Fruit fly (Drosophila melanogaster): ENCODE results near the gene GstO1.

Gene GstO1

DNA sequence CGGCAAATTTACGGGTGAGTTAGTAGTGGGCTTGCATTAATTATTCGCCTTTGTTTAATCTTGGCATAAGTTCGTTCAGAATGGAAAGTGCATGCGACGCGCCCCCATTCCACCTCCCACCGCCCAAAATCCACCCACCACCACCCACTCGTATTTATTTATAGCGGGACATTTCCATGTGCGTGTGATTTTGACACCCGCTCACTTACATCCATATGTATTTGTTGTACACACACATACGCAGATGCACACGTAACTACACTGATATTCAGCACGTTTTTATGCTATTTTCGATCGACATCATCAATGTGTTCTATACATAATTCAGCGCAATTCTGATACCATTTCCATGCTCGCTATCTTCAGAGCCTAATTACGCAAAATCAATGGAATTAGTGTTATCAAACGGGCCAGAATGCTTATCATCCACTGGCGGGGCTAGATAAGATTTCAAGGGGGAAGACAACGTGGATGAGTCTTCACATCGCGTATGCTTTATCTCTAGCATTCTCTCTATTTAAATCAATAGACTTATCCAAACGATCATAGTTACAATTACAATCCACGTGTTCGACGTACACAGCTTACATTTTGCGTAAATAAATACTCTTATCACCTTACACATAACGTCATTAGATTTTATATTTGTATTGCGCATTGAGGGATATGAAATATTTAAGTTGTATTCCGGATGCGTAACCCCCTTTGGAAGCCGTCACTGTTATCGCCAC is 1.2 kb upstream of the GstO1 start (continued):
- peak; percentile 38 for TF ChIP-seq CG15269 (tag; optimal IDR thresholded peaks at IDR 0.05)
- TF ChIP-seq ham (GFP tag; IDR thresholded peaks at IDR 0.05) = no peak
- TF ChIP-seq CG14441 (GFP tag; IDR thresholded peaks at IDR 0.05) = 0 out of 2 replicates have a peak, but pooled peaks have one; percentile 6
- peak; percentile 32; the same call in 1 of the 3 replicates for TF ChIP-seq so (GFP tag; IDR thresholded peaks at IDR 0.05)
- peak; percentile 30; the same call in 1 of the 2 replicates for TF ChIP-seq al (GFP tag; IDR thresholded peaks at IDR 0.05)
- TF ChIP-seq CG11695 (GFP tag; IDR thresholded peaks at IDR 0.05) = peak; percentile 63; the same call in 2 of the 3 replicates
- TF ChIP-seq CG10543 (GFP tag; optimal IDR thresholded peaks at IDR 0.05) = peak; percentile 66
- peak; percentile 22 for TF ChIP-seq org-1 (GFP tag; optimal IDR thresholded peaks at IDR 0.05)
- peak; percentile 33 for TF ChIP-seq Hsf (GFP tag; optimal IDR thresholded peaks at IDR 0.05)
- TF ChIP-seq lola (GFP tag; optimal IDR thresholded peaks at IDR 0.05) = peak in 1 of 3 experiments; percentile 23
- TF ChIP-seq CG9727 (GFP tag; optimal IDR thresholded peaks at IDR 0.05) = peak; percentile 45
- peak; percentile 27 for TF ChIP-seq CG6854 (GFP tag; optimal IDR thresholded peaks at IDR 0.05)
- peak; percentile 22 for TF ChIP-seq caup (GFP tag; optimal IDR thresholded peaks at IDR 0.05; ENCODE audit: severe bottlenecking)
- peak; percentile 19 for TF ChIP-seq repo (GFP tag; optimal IDR thresholded peaks at IDR 0.05)
- TF ChIP-seq phol (tag; optimal IDR thresholded peaks at IDR 0.05) = peak; percentile 8
- TF ChIP-seq Usf (GFP tag; optimal IDR thresholded peaks at IDR 0.05) = peak; percentile 40
- no peak for TF ChIP-seq CG31365 (tag; optimal IDR thresholded peaks at IDR 0.05)
- peak; percentile 29 for TF ChIP-seq CG13775 (GFP tag; optimal IDR thresholded peaks at IDR 0.05)
- TF ChIP-seq CG4328 (GFP tag; optimal IDR thresholded peaks at IDR 0.05) = peak; percentile 28
- TF ChIP-seq CG10267 (tag; optimal IDR thresholded peaks at IDR 0.05) = peak; percentile 24
- TF ChIP-seq cwo (GFP tag; optimal IDR thresholded peaks at IDR 0.05) = peak; percentile 64
- peak; percentile 17 for TF ChIP-seq CG6813 (GFP tag; optimal IDR thresholded peaks at IDR 0.05)
- peak; percentile 56 for TF ChIP-seq HmgZ (tag; optimal IDR thresholded peaks at IDR 0.05)
- no peak for TF ChIP-seq sisA (GFP tag; IDR thresholded peaks at IDR 0.05)
- no peak for TF ChIP-seq CG33213 (GFP tag; optimal IDR thresholded peaks at IDR 0.05)
- TF ChIP-seq zfh1 (GFP tag; IDR thresholded peaks at IDR 0.05) = no peak
- TF ChIP-seq CG10565 (GFP tag; optimal IDR thresholded peaks at IDR 0.05) = no peak
- TF ChIP-seq D19B (GFP tag; optimal IDR thresholded peaks at IDR 0.05) = peak; percentile 54
- peak; percentile 24 for TF ChIP-seq Xbp1 (GFP tag; optimal IDR thresholded peaks at IDR 0.05)
- TF ChIP-seq CG11093 (GFP tag; IDR thresholded peaks at IDR 0.05) = no peak
- TF ChIP-seq CG16815 (GFP tag; optimal IDR thresholded peaks at IDR 0.05) = peak; percentile 35
- 0 out of 4 replicates have a peak, but pooled peaks have one; percentile 7 for TF ChIP-seq chinmo (GFP tag; IDR thresholded peaks at IDR 0.05; ENCODE audit: partially characterized antibody)
- TF ChIP-seq NfI (GFP tag; optimal IDR thresholded peaks at IDR 0.05) = peak; percentile 13
- TF ChIP-seq CG12071 (GFP tag; optimal IDR thresholded peaks at IDR 0.05) = peak; percentile 30
- TF ChIP-seq D (optimal IDR thresholded peaks at IDR 0.05) = no peak
- TF ChIP-seq D (GFP tag; optimal IDR thresholded peaks at IDR 0.05) = no peak
- no peak for TF ChIP-seq gt (GFP tag; IDR thresholded peaks at IDR 0.05)
- peak; percentile 54 for TF ChIP-seq CG10209 (GFP tag; optimal IDR thresholded peaks at IDR 0.05)
- TF ChIP-seq row (GFP tag; IDR thresholded peaks at IDR 0.05) = peak; percentile 44; the same call in 2 of the 3 replicates
- TF ChIP-seq CG2875 (GFP tag; optimal IDR thresholded peaks at IDR 0.05) = peak; percentile 25
- TF ChIP-seq CG7963 (GFP tag; IDR thresholded peaks at IDR 0.05; ENCODE audit: partially characterized antibody) = no peak
- peak; percentile 23 for TF ChIP-seq kay (GFP tag; optimal IDR thresholded peaks at IDR 0.05)
- peak; percentile 5 for TF ChIP-seq CG15479 (GFP tag; optimal IDR thresholded peaks at IDR 0.05)
- no peak for TF ChIP-seq tin (GFP tag; optimal IDR thresholded peaks at IDR 0.05)
- TF ChIP-seq CG6765 (GFP tag; optimal IDR thresholded peaks at IDR 0.05) = peak; percentile 87
- no peak for TF ChIP-seq CG9609 (GFP tag; optimal IDR thresholded peaks at IDR 0.05)
- TF ChIP-seq pan (optimal IDR thresholded peaks at IDR 0.05) = no peak
- peak in 1 of 2 experiments; percentile 24 for TF ChIP-seq pan (GFP tag; optimal IDR thresholded peaks at IDR 0.05 in 1 of 2, IDR thresholded peaks at IDR 0.05 in 1 of 2)

All from whole organism, embryonic.